Worm (Caenorhabditis elegans): ENCODE results near the gene bus-8B.

ce11 chrX:5515459-5515858 is 22.3 kb downstream of the bus-8B start:
- TF ChIP-seq elt-3 (tag; optimal IDR thresholded peaks at IDR 0.05) (no peak), unc-62 (GFP tag; optimal IDR thresholded peaks at IDR 0.05) (no peak), ces-1 (GFP tag; optimal IDR thresholded peaks at IDR 0.05) (peak; percentile 92), unc-120 (tag; optimal IDR thresholded peaks at IDR 0.05; ENCODE audit: poor library complexity, severe bottlenecking) (no peak), mep-1 (tag; optimal IDR thresholded peaks at IDR 0.05) (no peak), ham-2 (GFP tag; optimal IDR thresholded peaks at IDR 0.05) (no peak), pha-4 (tag; optimal IDR thresholded peaks at IDR 0.05) (no peak)
